Fruit fly (Drosophila melanogaster): Measurements from ENCODE around the gene CG15916.

Gene CG15916

DNA sequence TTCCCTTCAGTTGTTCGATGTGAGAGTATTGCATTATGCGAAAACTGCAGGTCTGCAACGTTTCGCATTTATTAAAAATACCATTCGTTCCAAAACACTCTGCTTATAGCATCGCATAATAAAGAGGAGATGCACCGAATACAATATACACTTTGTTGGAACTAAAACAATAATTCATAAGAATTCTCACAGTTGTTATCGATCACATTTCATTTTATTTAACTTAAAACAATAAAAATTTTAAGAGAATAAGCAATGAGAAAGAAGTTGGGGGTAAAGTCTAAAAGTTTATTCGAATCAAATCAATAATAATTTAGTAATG lies 43.8 kb downstream of the CG15916 start:
- TF ChIP-seq CTCF (optimal IDR thresholded peaks at IDR 0.05) (no peak), CG8478 (optimal IDR thresholded peaks at IDR 0.05) (no peak)

- TF ChIP-seq CG8478 (optimal IDR thresholded peaks at IDR 0.05): no peak
- TF ChIP-seq CTCF (optimal IDR thresholded peaks at IDR 0.05): no peak
These were observed 49.9 kb downstream of the CG15916 start, which contains the start of gene Stim for dm6 chrX:15940105-15940955. TSS of gene Stim (minus strand) at chrX:15940451.

DNA sequence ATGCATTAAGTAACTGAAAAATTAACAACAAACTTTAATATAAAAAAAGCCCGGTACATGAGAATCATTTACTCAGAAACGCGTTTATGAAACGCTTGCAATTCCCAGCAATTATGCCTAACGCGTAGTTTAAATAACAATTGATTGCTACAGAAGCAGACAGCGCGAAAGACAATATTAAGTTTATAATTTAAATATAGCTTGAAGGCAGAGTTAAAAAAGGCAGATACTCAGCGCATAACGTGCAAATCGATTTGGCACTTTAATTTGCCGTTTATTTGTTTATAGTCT lies 50.5 kb downstream of the CG15916 start, which contains the start of gene CG8924:
Gene CG8924 (plus strand): TSS at position 122 of the 291 bp plus-strand sequence.
- TF ChIP-seq CG8478 (optimal IDR thresholded peaks at IDR 0.05) (no peak), CTCF (optimal IDR thresholded peaks at IDR 0.05) (no peak)
